Worm (Caenorhabditis elegans): ENCODE data around the gene alkb-1.

alkb-1 gene

DNA sequence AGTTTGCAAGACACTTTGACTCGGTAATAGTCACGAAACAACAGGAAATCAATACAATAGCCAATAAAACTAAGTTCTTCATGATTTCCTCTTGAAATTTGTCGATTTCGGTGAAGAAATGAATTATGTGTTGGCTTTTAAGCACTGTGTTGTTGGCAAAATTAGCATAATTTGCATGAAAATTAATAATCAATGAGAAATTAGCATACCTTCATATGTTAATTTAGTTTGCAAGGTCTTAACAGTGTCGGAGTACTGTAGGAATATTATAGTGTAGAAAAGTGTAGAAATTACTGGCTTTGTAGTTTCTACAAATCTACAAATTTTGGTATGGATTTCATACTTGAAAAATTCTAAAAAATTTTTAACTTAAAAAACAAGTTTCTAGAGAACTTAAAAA, 30.6 kb upstream of the alkb-1 start, which contains the start of gene F54D12.9:
Gene F54D12.9 (minus strand): TSS at position 101 of the 400 bp plus-strand sequence.
- TF ChIP-seq ceh-34 (tag; optimal IDR thresholded peaks at IDR 0.05) (no peak), ets-4 (tag; optimal IDR thresholded peaks at IDR 0.05) (no peak), unc-55 (GFP tag; optimal IDR thresholded peaks at IDR 0.05) (no peak), mec-3 (tag; optimal IDR thresholded peaks at IDR 0.05; ENCODE audit: borderline replicate concordance) (no peak)

DNA sequence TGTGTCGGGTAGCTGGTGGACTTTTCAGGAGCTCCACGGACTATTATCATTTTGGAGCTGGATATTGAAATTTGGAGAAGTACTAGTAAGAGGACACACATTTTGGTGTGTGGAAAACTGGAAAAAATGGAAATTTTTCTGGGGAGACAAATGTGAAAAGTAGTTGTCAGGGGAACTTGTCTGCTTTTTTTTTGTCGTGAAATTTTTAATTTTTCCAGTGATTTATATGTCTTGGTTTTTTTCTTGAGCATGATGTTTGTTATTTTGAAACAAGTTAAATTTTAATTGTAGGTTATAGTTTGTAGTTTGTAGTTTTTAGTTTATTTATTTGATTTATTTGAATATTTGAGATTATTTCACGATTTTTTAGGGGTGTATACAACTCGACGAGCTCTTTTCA, 26.9 kb upstream of the alkb-1 start, which contains the start of gene F54D12.7:
Gene F54D12.7 (minus strand): TSS at position 101 of the 400 bp plus-strand sequence.
- TF ChIP-seq ceh-6 (GFP tag; optimal IDR thresholded peaks at IDR 0.05) (no peak), lin-11 (tag; optimal IDR thresholded peaks at IDR 0.05) (no peak), pha-4 (tag; optimal IDR thresholded peaks at IDR 0.05) (no peak), dmd-4 (tag; optimal IDR thresholded peaks at IDR 0.05; ENCODE audit: borderline replicate concordance) (no peak)

DNA sequence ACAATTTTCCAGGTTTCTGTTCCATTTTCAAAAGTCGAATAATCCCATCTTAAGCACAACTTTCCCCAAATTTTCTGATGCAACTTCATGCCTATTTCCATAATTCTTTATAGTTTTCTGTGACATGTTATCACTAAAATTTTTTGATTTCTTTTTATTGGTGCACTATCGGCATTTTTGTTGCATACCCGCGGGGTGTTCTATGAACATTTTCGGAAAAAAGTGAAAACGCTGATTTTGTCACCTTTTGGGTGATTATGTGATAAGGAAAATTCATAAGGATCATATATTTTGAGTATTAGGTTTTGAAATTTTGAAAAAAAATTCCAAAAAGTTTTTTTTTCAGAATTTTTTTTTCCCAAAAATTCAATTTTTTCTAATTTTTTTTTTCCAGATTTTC, 25.7 kb upstream of the alkb-1 start, which contains the start of gene aat-7:
Gene aat-7 (plus strand): TSS at position 393 of the 400 bp plus-strand sequence.
- TF ChIP-seq fkh-10 (GFP tag; optimal IDR thresholded peaks at IDR 0.05): no peak
- TF ChIP-seq hlh-13 (GFP tag; optimal IDR thresholded peaks at IDR 0.05): no peak
- no peak for TF ChIP-seq ceh-18 (tag; optimal IDR thresholded peaks at IDR 0.05)
- no peak for TF ChIP-seq C38D4.7 (GFP tag; optimal IDR thresholded peaks at IDR 0.05)
- TF ChIP-seq ceh-6 (GFP tag; optimal IDR thresholded peaks at IDR 0.05): no peak
- TF ChIP-seq syd-9 (tag; optimal IDR thresholded peaks at IDR 0.05): no peak
- no peak for TF ChIP-seq hlh-6 (tag; optimal IDR thresholded peaks at IDR 0.05)
- no peak for TF ChIP-seq ceh-22 (tag; optimal IDR thresholded peaks at IDR 0.05)
- TF ChIP-seq rnt-1 (tag; optimal IDR thresholded peaks at IDR 0.05): no peak
- TF ChIP-seq unc-42 (tag; optimal IDR thresholded peaks at IDR 0.05): no peak
- TF ChIP-seq pha-4 (tag; optimal IDR thresholded peaks at IDR 0.05): no peak
- no peak for TF ChIP-seq ceh-30 (tag; optimal IDR thresholded peaks at IDR 0.05)
- TF ChIP-seq C08G9.2 (tag; optimal IDR thresholded peaks at IDR 0.05): no peak
- no peak for TF ChIP-seq hlh-30 (tag; optimal IDR thresholded peaks at IDR 0.05; ENCODE audit: insufficient read depth)
- TF ChIP-seq nhr-232 (tag; optimal IDR thresholded peaks at IDR 0.05): no peak
- no peak for TF ChIP-seq zip-5 (tag; optimal IDR thresholded peaks at IDR 0.05)
- no peak for TF ChIP-seq hlh-8 (tag; optimal IDR thresholded peaks at IDR 0.05)
- TF ChIP-seq mec-3 (tag; optimal IDR thresholded peaks at IDR 0.05; ENCODE audit: borderline replicate concordance): no peak

DNA sequence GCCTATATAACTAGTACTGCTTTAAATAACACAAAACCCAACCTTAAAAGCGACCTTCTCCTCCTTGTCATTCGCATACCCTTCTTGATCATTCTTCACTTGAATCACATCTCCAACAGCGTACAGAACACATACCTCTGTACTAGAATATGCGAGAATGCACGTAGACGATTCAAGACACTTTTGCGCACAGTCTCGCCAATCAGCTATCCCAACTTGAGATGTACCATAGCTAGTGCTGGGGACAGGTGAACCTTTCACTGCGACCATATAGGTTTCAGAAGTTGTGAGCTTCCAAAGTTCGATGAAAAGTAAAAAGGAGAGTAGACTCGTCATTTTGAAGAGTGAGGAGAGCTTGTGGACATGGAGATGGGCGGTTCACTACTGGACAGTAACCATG, 14.5 kb upstream of the alkb-1 start, which contains the start of gene F54D12.8:
Gene F54D12.8 (minus strand): TSS at position 336 of the 400 bp plus-strand sequence.
- TF ChIP-seq unc-3 (GFP tag; conservative IDR thresholded peaks at IDR 0.05) (no peak), unc-3 (tag; optimal IDR thresholded peaks at IDR 0.05) (no peak)

DNA sequence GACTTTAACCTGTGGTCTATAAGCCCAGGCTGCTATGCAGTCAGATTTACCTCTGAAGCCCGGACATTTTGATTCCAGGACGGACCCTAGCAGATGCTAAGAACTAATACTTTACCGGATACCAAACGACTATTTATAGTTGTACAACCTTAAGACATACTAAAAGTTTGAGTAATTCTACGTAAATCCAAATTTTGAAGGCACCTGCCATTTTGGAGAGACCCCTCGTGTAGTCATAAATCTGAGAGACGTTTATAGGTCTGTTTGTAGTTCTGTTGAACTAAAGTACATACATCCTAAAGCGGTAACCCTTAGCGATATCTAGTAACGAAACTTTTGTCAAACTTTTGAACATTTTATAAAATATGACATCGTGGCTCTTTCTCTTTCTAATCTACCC, 13.8 kb upstream of the alkb-1 start, which contains the start of gene F54D12.2:
Gene F54D12.2 (plus strand): TSS at position 301 of the 400 bp plus-strand sequence.
- no peak for TF ChIP-seq ceh-9 (tag; optimal IDR thresholded peaks at IDR 0.05)
- TF ChIP-seq pag-3 (tag; optimal IDR thresholded peaks at IDR 0.05; ENCODE audit: borderline replicate concordance): no peak
- no peak for TF ChIP-seq tbx-7 (tag; optimal IDR thresholded peaks at IDR 0.05)
- no peak for TF ChIP-seq dve-1 (tag; optimal IDR thresholded peaks at IDR 0.05)
- TF ChIP-seq tbx-2 (tag; optimal IDR thresholded peaks at IDR 0.05): no peak
- no peak for TF ChIP-seq nhr-232 (tag; optimal IDR thresholded peaks at IDR 0.05)
- TF ChIP-seq pat-9 (tag; optimal IDR thresholded peaks at IDR 0.05): no peak
- TF ChIP-seq hlh-13 (GFP tag; optimal IDR thresholded peaks at IDR 0.05): no peak
- TF ChIP-seq T23F11.4 (GFP tag; optimal IDR thresholded peaks at IDR 0.05): no peak
- no peak for TF ChIP-seq nhr-11 (tag; optimal IDR thresholded peaks at IDR 0.05)
- no peak for TF ChIP-seq ceh-2 (tag; optimal IDR thresholded peaks at IDR 0.05)
- TF ChIP-seq pax-1 (tag; optimal IDR thresholded peaks at IDR 0.05): no peak
- no peak for TF ChIP-seq K09A11.1 (tag; optimal IDR thresholded peaks at IDR 0.05; ENCODE audit: insufficient read depth)
- TF ChIP-seq ceh-48 (tag; optimal IDR thresholded peaks at IDR 0.05): no peak
- TF ChIP-seq ceh-18 (tag; optimal IDR thresholded peaks at IDR 0.05): no peak
- no peak for TF ChIP-seq hlh-8 (tag; optimal IDR thresholded peaks at IDR 0.05)
- no peak for TF ChIP-seq ahr-1 (tag; optimal IDR thresholded peaks at IDR 0.05)
- TF ChIP-seq madf-2 (tag; optimal IDR thresholded peaks at IDR 0.05): no peak

All from whole organism, late embryonic.